Worm (Caenorhabditis elegans) whole organism, L4/young adult: Measurements from ENCODE around the gene ags-3.
A peak's percentile ranks its signal among the peaks of the same experiment; 100 is the strongest.

Source experiments
- W03F9.2 ChIP-seq: fragments of 150-350 bp; optimal IDR thresholded peaks from 2 replicates; lab custom pipeline; 2014; ENCODE audit warnings: missing biosample characterization, missing genetic modification characterization
- dao-5 ChIP-seq: sonication (generic microtip); optimal IDR thresholded peaks from 2 replicates; lab custom pipeline; 2016; ENCODE audit warnings: missing genotype, missing genetic modification characterization, moderate library complexity, missing compliant biosample characterization
- him-1 ChIP-seq: sonication (generic microtip); optimal IDR thresholded peaks from 2 replicates; lab custom pipeline; 2016; ENCODE audit warnings: missing genotype, missing genetic modification reagents, missing genetic modification characterization, missing compliant biosample characterization

ags-3 gene

ce11 chrX:5303500-5303899 is at the start of gene ags-3:
ags-3 (minus strand) TSS chrX:5303600.
- no peak for TF ChIP-seq dao-5
- TF ChIP-seq W03F9.2 (tag; lab: Kevin White, UChicago), result no peak
- TF ChIP-seq him-1, result no peak

ce11 chrX:5348529-5349148 is 45.2 kb upstream of the ags-3 start, which contains the start of gene syx-3:
syx-3 (plus strand) TSS chrX:5349098.
- TF ChIP-seq W03F9.2 (tag; lab: Kevin White, UChicago), result no peak
- TF ChIP-seq him-1, result no peak
- no peak for TF ChIP-seq dao-5

ce11 chrX:5347856-5348255 is 44.5 kb upstream of the ags-3 start:
- TF ChIP-seq him-1 (no peak), W03F9.2 (tag; lab: Kevin White, UChicago) (no peak), dao-5 (no peak)

- no peak for TF ChIP-seq him-1
- TF ChIP-seq W03F9.2 (tag; lab: Kevin White, UChicago), result no peak
- no peak for TF ChIP-seq dao-5
Observed at ce11 chrX:5346303-5346702, 42.9 kb upstream of the ags-3 start.

ce11 chrX:5344287-5344686 is 40.9 kb upstream of the ags-3 start, which contains the start of gene C26B9.1:
C26B9.1 (plus strand) TSS chrX:5344587.
- TF ChIP-seq him-1, result no peak
- no peak for TF ChIP-seq dao-5
- TF ChIP-seq W03F9.2 (tag; lab: Kevin White, UChicago), result no peak

ce11 chrX:5342007-5342406 is 38.6 kb upstream of the ags-3 start, which contains the start of gene C26B9.7:
C26B9.7 (plus strand) TSS chrX:5342307.
- TF ChIP-seq him-1 (no peak), dao-5 (no peak), W03F9.2 (tag; lab: Kevin White, UChicago) (no peak)

- TF ChIP-seq W03F9.2 (tag; lab: Kevin White, UChicago) (no peak), him-1 (no peak), dao-5 (no peak)
Observed at ce11 chrX:5339889-5340288, 36.5 kb upstream of the ags-3 start, which contains the start of gene C26B9.2. C26B9.2 (plus strand) TSS chrX:5340189.

ce11 chrX:5339357-5339756 is 36.0 kb upstream of the ags-3 start:
- TF ChIP-seq dao-5, result no peak
- no peak for TF ChIP-seq W03F9.2 (tag; lab: Kevin White, UChicago)

- TF ChIP-seq him-1, result no peak
- no peak for TF ChIP-seq dao-5
- no peak for TF ChIP-seq W03F9.2 (tag; lab: Kevin White, UChicago)
Observed at ce11 chrX:5337959-5338358, 34.6 kb upstream of the ags-3 start, which contains the start of gene C26B9.3. C26B9.3 (plus strand) TSS chrX:5338301.

ce11 chrX:5336498-5336897 is 33.1 kb upstream of the ags-3 start:
- no peak for TF ChIP-seq dao-5
- no peak for TF ChIP-seq him-1
- TF ChIP-seq W03F9.2 (tag; lab: Kevin White, UChicago), result peak; percentile 49

ce11 chrX:5335368-5335767 is 32.0 kb upstream of the ags-3 start, which contains the start of gene C26B9.6:
C26B9.6 (minus strand) TSS chrX:5335468.
- TF ChIP-seq W03F9.2 (tag; lab: Kevin White, UChicago) (no peak), him-1 (no peak), dao-5 (no peak)

ce11 chrX:5330765-5331164 is 27.4 kb upstream of the ags-3 start:
- TF ChIP-seq him-1, result no peak
- TF ChIP-seq W03F9.2 (tag; lab: Kevin White, UChicago), result no peak
- no peak for TF ChIP-seq dao-5

ce11 chrX:5329236-5329635 is 25.8 kb upstream of the ags-3 start, which contains the start of gene C26B9.5:
C26B9.5 (plus strand) TSS chrX:5329479.
- TF ChIP-seq him-1 (no peak), W03F9.2 (tag; lab: Kevin White, UChicago) (no peak), dao-5 (no peak)

ce11 chrX:5323287-5323686 is 19.9 kb upstream of the ags-3 start, which contains the start of gene sto-2:
sto-2 (minus strand) TSS chrX:5323387.
- no peak for TF ChIP-seq dao-5
- no peak for TF ChIP-seq W03F9.2 (tag; lab: Kevin White, UChicago)
- no peak for TF ChIP-seq him-1

- TF ChIP-seq W03F9.2 (tag; lab: Kevin White, UChicago), result no peak
- no peak for TF ChIP-seq dao-5
- TF ChIP-seq him-1, result no peak
Observed at ce11 chrX:5321563-5321962, 18.2 kb upstream of the ags-3 start.
